Fruit fly (Drosophila melanogaster): ENCODE results near the gene Cad96Ca.
A peak's percentile ranks its signal among the peaks of the same experiment; 100 is the strongest.

Cad96Ca gene

DNA sequence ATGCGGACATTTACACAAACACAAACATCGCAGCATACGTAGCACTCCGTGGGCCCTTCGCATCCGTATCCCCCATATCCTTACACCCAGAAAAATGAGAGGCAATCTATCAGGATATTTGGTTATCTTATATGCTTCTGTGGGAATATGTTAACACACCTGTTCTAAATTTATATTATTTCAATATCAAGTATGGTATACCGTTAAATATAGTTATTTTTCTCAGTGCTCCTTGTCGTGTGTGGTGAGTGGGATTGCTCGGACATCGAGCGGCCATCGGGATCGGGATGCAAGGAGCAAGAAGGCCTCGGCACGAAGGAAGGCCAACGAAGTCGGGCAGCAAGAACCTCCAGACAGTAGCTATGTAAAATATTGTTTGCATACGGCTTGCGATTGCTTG is 46.6 kb downstream of the Cad96Ca start (continued):
- TF ChIP-seq CG18599 (GFP tag; optimal IDR thresholded peaks at IDR 0.05) (peak; percentile 59), gem (tag; optimal IDR thresholded peaks at IDR 0.05) (no peak), slp2 (GFP tag; optimal IDR thresholded peaks at IDR 0.05) (no peak), CG10979 (tag; optimal IDR thresholded peaks at IDR 0.05) (no peak), sc (optimal IDR thresholded peaks at IDR 0.05) (no peak), sc (GFP tag; optimal IDR thresholded peaks at IDR 0.05) (no peak), row (GFP tag; IDR thresholded peaks at IDR 0.05) (no peak), CG8290 (GFP tag; optimal IDR thresholded peaks at IDR 0.05) (no peak), CG8290 (tag; optimal IDR thresholded peaks at IDR 0.05) (peak in 1 of 2 experiments; percentile 6), Chrac-16 (GFP tag; optimal IDR thresholded peaks at IDR 0.05) (no peak), Doc2 (GFP tag; IDR thresholded peaks at IDR 0.05) (no peak), CG17186 (GFP tag; optimal IDR thresholded peaks at IDR 0.05) (no peak), CG13424 (tag; optimal IDR thresholded peaks at IDR 0.05) (no peak), CG2120 (GFP tag; optimal IDR thresholded peaks at IDR 0.05) (peak; percentile 9), CG6765 (GFP tag; optimal IDR thresholded peaks at IDR 0.05) (no peak), al (GFP tag; IDR thresholded peaks at IDR 0.05) (no peak), CG9437 (GFP tag; optimal IDR thresholded peaks at IDR 0.05) (no peak), lab (GFP tag; optimal IDR thresholded peaks at IDR 0.05) (peak; percentile 35), tll (GFP tag; optimal IDR thresholded peaks at IDR 0.05) (no peak), Awh (GFP tag; IDR thresholded peaks at IDR 0.05) (no peak), CG34422 (GFP tag; IDR thresholded peaks at IDR 0.05) (no peak), CG32532 (GFP tag; IDR thresholded peaks at IDR 0.05) (peak; percentile 20; the same call in 1 of the 2 replicates), kah (GFP tag; optimal IDR thresholded peaks at IDR 0.05) (no peak), Deaf1 (tag; optimal IDR thresholded peaks at IDR 0.05) (peak; percentile 66), slbo (GFP tag; IDR thresholded peaks at IDR 0.05) (peak; percentile 12; the same call in 1 of the 2 replicates), bab2 (GFP tag; optimal IDR thresholded peaks at IDR 0.05) (no peak), CTCF (GFP tag; optimal IDR thresholded peaks at IDR 0.05) (no peak), Hmr (GFP tag; optimal IDR thresholded peaks at IDR 0.05) (peak; percentile 3), Hmx (GFP tag; optimal IDR thresholded peaks at IDR 0.05) (no peak), otp (GFP tag; IDR thresholded peaks at IDR 0.05) (no peak), CG18262 (tag; optimal IDR thresholded peaks at IDR 0.05) (no peak), CG12299 (tag; optimal IDR thresholded peaks at IDR 0.05) (no peak), Myb (GFP tag; optimal IDR thresholded peaks at IDR 0.05) (no peak), Ets65A (GFP tag) (peak; percentile 64), CG3407 (GFP tag; optimal IDR thresholded peaks at IDR 0.05) (no peak), sna (GFP tag; IDR thresholded peaks at IDR 0.05; ENCODE audit: partially characterized antibody) (no peak), CG4404 (GFP tag; IDR thresholded peaks at IDR 0.05) (no peak), Med (GFP tag) (peak; percentile 8)

DNA sequence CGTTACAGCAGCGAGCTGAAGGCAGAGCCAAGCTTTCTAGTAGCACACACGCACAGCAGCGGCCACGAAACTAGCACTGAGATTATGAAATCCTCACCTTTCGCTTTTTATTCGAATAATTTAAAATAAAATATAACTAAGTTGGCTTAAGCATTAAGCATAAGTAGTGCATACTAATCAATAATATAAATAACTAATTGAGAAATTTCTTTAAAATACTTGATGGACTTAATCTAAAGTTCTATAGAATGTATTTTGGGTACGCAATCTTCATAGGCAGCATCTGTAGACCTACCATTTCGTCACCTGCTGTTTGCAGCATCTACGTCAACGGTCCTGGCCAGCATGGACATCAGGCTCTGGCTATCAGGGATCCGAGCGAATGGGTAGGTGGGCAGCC is 55.7 kb downstream of the Cad96Ca start:
- TF ChIP-seq fd3F (GFP tag; optimal IDR thresholded peaks at IDR 0.05) (no peak), D (optimal IDR thresholded peaks at IDR 0.05) (no peak), D (GFP tag; optimal IDR thresholded peaks at IDR 0.05) (no peak), Opbp (GFP tag; IDR thresholded peaks at IDR 0.05; ENCODE audit: partially characterized antibody) (no peak), Oli (tag; optimal IDR thresholded peaks at IDR 0.05) (peak; percentile 5), CG14014 (GFP tag; IDR thresholded peaks at IDR 0.05) (no peak), CG2875 (GFP tag; optimal IDR thresholded peaks at IDR 0.05) (no peak), grn (GFP tag; optimal IDR thresholded peaks at IDR 0.05) (no peak), gem (tag; optimal IDR thresholded peaks at IDR 0.05) (peak; percentile 47), CG5245 (GFP tag; optimal IDR thresholded peaks at IDR 0.05) (no peak), Xbp1 (GFP tag; optimal IDR thresholded peaks at IDR 0.05) (no peak), Elba2 (GFP tag; optimal IDR thresholded peaks at IDR 0.05) (no peak), CoRest (tag; optimal IDR thresholded peaks at IDR 0.05) (peak; percentile 27), MTF-1 (GFP tag; optimal IDR thresholded peaks at IDR 0.05; ENCODE audit: borderline replicate concordance) (no peak), tll (GFP tag; optimal IDR thresholded peaks at IDR 0.05) (no peak), rib (GFP tag; IDR thresholded peaks at IDR 0.05) (no peak), CG15696 (tag; optimal IDR thresholded peaks at IDR 0.05) (no peak), Mad (GFP tag; optimal IDR thresholded peaks at IDR 0.05) (no peak), CG11504 (tag; optimal IDR thresholded peaks at IDR 0.05) (peak; percentile 55)
